Fruit fly (Drosophila melanogaster) Kc167 (cell line): ENCODE results near the gene CG5521.

Experiments used
- Myc ChIP-seq: fragments of >200 bp; optimal IDR thresholded peaks from 2 replicates; lab custom pipeline; 2017; ENCODE audit warnings: missing external identifiers
- Sin3A ChIP-seq: fragments of >200 bp; optimal IDR thresholded peaks from 2 replicates; lab custom pipeline; 2018; ENCODE audit warnings: missing external identifiers
- insv ChIP-seq: fragments of >200 bp; optimal IDR thresholded peaks from 3 replicates; lab custom pipeline; 2018; ENCODE audit warnings: missing external identifiers
- psq ChIP-seq: fragments of >200 bp; optimal IDR thresholded peaks from 2 replicates; lab custom pipeline; 2017; ENCODE audit warnings: missing external identifiers

DNA sequence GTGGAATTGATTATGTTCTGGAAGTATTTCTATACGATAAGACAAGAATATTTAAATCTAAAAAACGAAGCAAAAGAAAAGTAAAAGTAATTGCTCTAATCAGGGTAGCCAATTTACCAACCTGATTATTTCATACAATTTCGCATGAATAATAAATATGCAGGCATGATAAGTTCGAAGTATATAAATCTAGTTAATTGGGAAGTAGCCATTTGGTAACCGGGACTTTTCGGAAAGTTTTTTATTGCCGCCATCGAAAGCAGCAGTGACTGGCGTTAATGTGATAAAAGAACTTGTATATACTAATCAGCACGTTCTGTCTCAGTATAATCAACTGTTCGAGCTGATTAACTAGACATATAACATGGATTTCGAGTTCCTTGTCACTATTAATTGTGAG is 36.1 kb downstream of the CG5521 start:
- TF ChIP-seq Sin3A (lab: Kevin White, UChicago), result no peak
- TF ChIP-seq psq (lab: Kevin White, UChicago), result no peak
- no peak for TF ChIP-seq Myc (lab: Kevin White, UChicago)
- no peak for TF ChIP-seq insv
